Worm (Caenorhabditis elegans) whole organism, young adult: Measurements from ENCODE around the gene C29F7.3.

Experiments used
- F57A8.1 ChIP-seq: fragments of 200-800 bp; sonication (Bioruptor generic); optimal IDR thresholded peaks from 2 replicates; lab custom pipeline; 2018; ENCODE audit warnings: mild to moderate bottlenecking, missing genetic modification characterization, moderate library complexity, missing compliant biosample characterization
- efl-1 ChIP-seq: fragments of 150-350 bp; optimal IDR thresholded peaks from 2 replicates; lab custom pipeline; 2014; ENCODE audit warnings: missing biosample characterization, missing genetic modification reagents, missing genetic modification characterization
- lag-1 ChIP-seq: fragments of 200-800 bp; sonication (Bioruptor generic); IDR thresholded peaks from 2 replicates; pipeline ENCODE4 v1.3.6; 2022; ENCODE audit warnings: missing genetic modification reagents, missing genetic modification characterization, missing compliant biosample characterization

DNA sequence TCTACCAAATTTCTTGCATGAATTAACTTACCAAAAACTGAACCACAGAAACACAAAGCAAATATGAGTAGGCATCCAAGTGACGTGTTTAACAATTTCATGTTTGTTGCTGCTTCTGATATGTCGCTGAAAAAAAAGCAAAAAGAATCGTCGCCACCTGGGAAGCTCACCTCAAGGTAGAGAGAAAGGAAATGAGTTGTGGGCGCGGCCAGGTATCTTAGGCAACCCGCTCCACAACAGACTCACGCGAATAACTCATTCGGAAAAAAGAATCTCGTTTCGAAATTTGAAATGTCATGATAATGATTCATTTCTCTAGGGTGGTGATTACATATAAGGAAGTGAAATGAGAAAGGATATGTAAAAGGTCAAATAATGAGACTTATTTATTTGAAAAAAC, 24.8 kb downstream of the C29F7.3 start, which contains the start of gene irld-2:
- TF ChIP-seq lag-1 (GFP tag; lab: Robert Waterston, UW): no peak
- TF ChIP-seq F57A8.1: no peak
- no peak for TF ChIP-seq efl-1 (GFP tag; lab: Kevin White, UChicago)
